Worm (Caenorhabditis elegans) whole organism, L4 larva: Measurements from ENCODE around the gene asp-3.
A peak's percentile ranks its signal among the peaks of the same experiment; 100 is the strongest.

Experiments
- F10B5.3 ChIP-seq: sonication (generic microtip); optimal IDR thresholded peaks from 2 replicates; lab custom pipeline; 2016; ENCODE audit warnings: mild to moderate bottlenecking, missing genetic modification characterization, missing compliant biosample characterization
- F37D6.2 ChIP-seq: sonication (generic microtip); optimal IDR thresholded peaks from 2 replicates; lab custom pipeline; 2016; ENCODE audit warnings: mild to moderate bottlenecking, missing genetic modification characterization, missing compliant biosample characterization
- T26A8.4 ChIP-seq: fragments of 200-800 bp; sonication (Bioruptor generic); IDR thresholded peaks from 2 replicates; pipeline ENCODE4 v1.3.6; 2022; ENCODE audit warnings: missing genetic modification characterization, missing compliant biosample characterization
- Y48G9A.11 ChIP-seq: fragments of 200-800 bp; sonication (Bioruptor generic); IDR thresholded peaks from 2 replicates; pipeline ENCODE4 v1.3.6; 2022; ENCODE audit warnings: missing genetic modification reagents, missing genetic modification characterization, missing compliant biosample characterization
- Y5F2A.4 ChIP-seq: fragments of 200-800 bp; sonication (Bioruptor generic); optimal IDR thresholded peaks from 2 replicates; lab custom pipeline; 2018; ENCODE audit warnings: mild to moderate bottlenecking, missing genetic modification characterization, missing compliant biosample characterization
- Y75B8A.6 ChIP-seq: fragments of 200-800 bp; sonication (Bioruptor generic); IDR thresholded peaks from 2 replicates; pipeline ENCODE4 v1.3.6; 2022; ENCODE audit warnings: missing genetic modification reagents, missing genetic modification characterization, missing compliant biosample characterization
- ZK337.2 ChIP-seq: fragments of 200-800 bp; sonication (Bioruptor generic); IDR thresholded peaks from 2 replicates; pipeline ENCODE4 v1.3.6; 2022; ENCODE audit warnings: missing genetic modification reagents, missing genetic modification characterization, missing compliant biosample characterization
- aha-1 ChIP-seq: fragments of 150-350 bp; peaks from one replicate; lab custom pipeline; 2014; ENCODE audit warnings: missing biosample characterization, missing genetic modification characterization
- attf-4 ChIP-seq: sonication (generic microtip); optimal IDR thresholded peaks from 3 replicates; lab custom pipeline; 2017; ENCODE audit warnings: missing biosample characterization, missing genetic modification characterization
- ceh-20 ChIP-seq: fragments of 200-800 bp; sonication (Bioruptor generic); IDR thresholded peaks from 2 replicates; pipeline ENCODE4 v1.3.6; 2022; ENCODE audit warnings: missing genetic modification reagents, missing genetic modification characterization, missing compliant biosample characterization
- ceh-28 ChIP-seq: fragments of 150-350 bp; optimal IDR thresholded peaks from 2 replicates; lab custom pipeline; 2014; ENCODE audit warnings: missing biosample characterization, missing genetic modification reagents, missing genetic modification characterization
- ceh-32 ChIP-seq: sonication (generic microtip); optimal IDR thresholded peaks from 2 replicates; lab custom pipeline; 2016; ENCODE audit warnings: mild to moderate bottlenecking, missing genetic modification characterization, missing compliant biosample characterization; ENCODE audit not compliant: poor library complexity
- ceh-82 ChIP-seq: sonication (generic microtip); optimal IDR thresholded peaks from 2 replicates; lab custom pipeline; 2017; ENCODE audit warnings: missing biosample characterization, missing genetic modification characterization
- ces-1 ChIP-seq: fragments of 150-350 bp; sonication (generic microtip); optimal IDR thresholded peaks from 4 replicates; lab custom pipeline; 2014; ENCODE audit warnings: missing biosample characterization, missing genetic modification reagents, missing genetic modification characterization
- ctbp-1 ChIP-seq: fragments of 200-800 bp; sonication (Bioruptor generic); IDR thresholded peaks from 2 replicates; pipeline ENCODE4 v1.3.6; 2022; ENCODE audit warnings: missing genetic modification reagents, missing genetic modification characterization, missing compliant biosample characterization
- daf-16 ChIP-seq, 3 experiments: sonication (generic microtip); optimal IDR thresholded peaks; 2 replicates each; lab custom pipeline; 2016 to 2017; ENCODE audit warnings: missing genetic modification characterization in 3 of 3, missing genetic modification reagents in 3 of 3, mild to moderate bottlenecking in 2 of 3, missing compliant biosample characterization in 2 of 3, missing biosample characterization in 1 of 3, moderate library complexity in 1 of 3
- daf-8 ChIP-seq: fragments of 200-800 bp; sonication (Bioruptor generic); IDR thresholded peaks from 2 replicates; pipeline ENCODE4 v1.3.6; 2022; ENCODE audit warnings: missing genetic modification characterization, missing compliant biosample characterization
- dmd-9 ChIP-seq: fragments of 200-800 bp; sonication (Bioruptor generic); IDR thresholded peaks from 2 replicates; pipeline ENCODE4 v1.3.6; 2022; ENCODE audit warnings: missing genetic modification reagents, missing genetic modification characterization, missing compliant biosample characterization
- duxl-1 ChIP-seq: sonication (generic microtip); optimal IDR thresholded peaks from 2 replicates; lab custom pipeline; 2016; ENCODE audit warnings: mild to moderate bottlenecking, missing genetic modification characterization, moderate library complexity, missing compliant biosample characterization; ENCODE audit not compliant: poor library complexity
- egl-27 ChIP-seq: sonication (generic microtip); optimal IDR thresholded peaks from 3 replicates; lab custom pipeline; 2017; ENCODE audit warnings: missing biosample characterization, missing genetic modification reagents, missing genetic modification characterization
- gei-8 ChIP-seq: fragments of 200-800 bp; sonication (Bioruptor generic); optimal IDR thresholded peaks from 2 replicates; lab custom pipeline; 2018; ENCODE audit warnings: mild to moderate bottlenecking, missing genetic modification characterization, missing compliant biosample characterization
- hif-1 ChIP-seq, 2 experiments: sonication (generic microtip); optimal IDR thresholded peaks; 2 replicates each; lab custom pipeline; 2016 to 2017; ENCODE audit warnings: missing compliant biosample characterization in 2 of 2, missing genetic modification characterization in 2 of 2, missing genetic modification reagents in 2 of 2, missing genotype in 2 of 2, mild to moderate bottlenecking in 1 of 2
- hlh-11 ChIP-seq: fragments of 200-800 bp; sonication (Bioruptor generic); optimal IDR thresholded peaks from 2 replicates; lab custom pipeline; 2018; ENCODE audit warnings: mild to moderate bottlenecking, missing genetic modification characterization, missing compliant biosample characterization
- lim-7 ChIP-seq: fragments of 200-800 bp; sonication (Bioruptor generic); IDR thresholded peaks from 2 replicates; pipeline ENCODE4 v1.3.6; 2022; ENCODE audit warnings: missing genetic modification characterization, missing compliant biosample characterization
- lin-1 ChIP-seq: fragments of 200-800 bp; sonication (Bioruptor generic); IDR thresholded peaks from 2 replicates; pipeline ENCODE4 v1.3.6; 2022; ENCODE audit warnings: missing genetic modification reagents, missing genetic modification characterization, missing compliant biosample characterization
- lin-13 ChIP-seq: fragments of 150-350 bp; optimal IDR thresholded peaks from 2 replicates; lab custom pipeline; 2014; ENCODE audit warnings: missing biosample characterization, missing genetic modification reagents, missing genetic modification characterization
- madf-5 ChIP-seq, 2 experiments: fragments of 200-800 bp; sonication (Bioruptor generic); IDR thresholded peaks; 2 replicates each; pipeline ENCODE4 v1.3.6; 2022; ENCODE audit warnings: missing compliant biosample characterization in 2 of 2, missing genetic modification characterization in 2 of 2
- mdt-29 ChIP-seq: fragments of 200-800 bp; sonication (Bioruptor generic); IDR thresholded peaks from 2 replicates; pipeline ENCODE4 v1.3.6; 2022; ENCODE audit warnings: missing genetic modification reagents, missing genetic modification characterization, missing compliant biosample characterization
- mep-1 ChIP-seq: fragments of 150-350 bp; sonication (generic microtip); optimal IDR thresholded peaks from 3 replicates; lab custom pipeline; 2014; ENCODE audit warnings: missing biosample characterization, missing genetic modification characterization
- mes-2 ChIP-seq: sonication (generic microtip); optimal IDR thresholded peaks from 2 replicates; lab custom pipeline; 2016; ENCODE audit warnings: missing genotype, mild to moderate bottlenecking, missing genetic modification characterization, missing compliant biosample characterization; ENCODE audit not compliant: poor library complexity, severe bottlenecking
- mxl-2 ChIP-seq: fragments of 200-800 bp; sonication (Bioruptor generic); conservative IDR thresholded peaks from 2 replicates; pipeline ENCODE4 v1.3.6; 2022; ENCODE audit warnings: missing genetic modification reagents, missing genetic modification characterization, missing compliant biosample characterization
- nhr-102 ChIP-seq: sonication (generic microtip); optimal IDR thresholded peaks from 2 replicates; lab custom pipeline; 2016; ENCODE audit warnings: mild to moderate bottlenecking, missing genetic modification characterization, moderate library complexity, missing compliant biosample characterization
- nhr-11 ChIP-seq: fragments of 150-350 bp; optimal IDR thresholded peaks from 2 replicates; lab custom pipeline; 2014; ENCODE audit warnings: missing biosample characterization, missing genetic modification characterization
- nhr-111 ChIP-seq: fragments of 200-800 bp; sonication (Bioruptor generic); optimal IDR thresholded peaks from 2 replicates; lab custom pipeline; 2018; ENCODE audit warnings: mild to moderate bottlenecking, missing genetic modification characterization, missing compliant biosample characterization
- nhr-25 ChIP-seq: sonication (generic microtip); optimal IDR thresholded peaks from 2 replicates; lab custom pipeline; 2017; ENCODE audit warnings: missing genetic modification characterization, mild to moderate bottlenecking, missing compliant biosample characterization, antibody characterized with exemption, moderate library complexity, borderline replicate concordance; ENCODE audit not compliant: insufficient read depth
- nhr-28 ChIP-seq: fragments of 150-350 bp; optimal IDR thresholded peaks from 2 replicates; lab custom pipeline; 2014; ENCODE audit warnings: missing biosample characterization, missing genetic modification characterization
- nhr-48 ChIP-seq: sonication (generic microtip); optimal IDR thresholded peaks from 2 replicates; lab custom pipeline; 2016; ENCODE audit warnings: mild to moderate bottlenecking, missing genetic modification characterization, missing compliant biosample characterization
- nhr-6 ChIP-seq: fragments of 150-350 bp; optimal IDR thresholded peaks from 2 replicates; lab custom pipeline; 2014; ENCODE audit warnings: missing biosample characterization, missing genetic modification characterization
- nhr-77 ChIP-seq: fragments of 150-350 bp; optimal IDR thresholded peaks from 2 replicates; lab custom pipeline; 2014; ENCODE audit warnings: missing biosample characterization, missing genetic modification characterization
- php-3 ChIP-seq: fragments of 200-800 bp; sonication (Bioruptor generic); IDR thresholded peaks from 2 replicates; pipeline ENCODE4 v1.3.6; 2022; ENCODE audit warnings: missing genetic modification reagents, missing genetic modification characterization, missing compliant biosample characterization
- rbr-2 ChIP-seq: sonication (generic microtip); optimal IDR thresholded peaks from 2 replicates; lab custom pipeline; 2016; ENCODE audit warnings: missing genotype, missing genetic modification characterization, missing compliant biosample characterization
- snpc-4 ChIP-seq: fragments of 150-350 bp; optimal IDR thresholded peaks from 2 replicates; lab custom pipeline; 2014; ENCODE audit warnings: missing biosample characterization, missing genetic modification characterization
- tra-1 ChIP-seq: fragments of 200-800 bp; sonication (Bioruptor generic); IDR thresholded peaks from 2 replicates; pipeline ENCODE4 v1.3.6; 2022; ENCODE audit warnings: missing genetic modification reagents, missing genetic modification characterization, missing compliant biosample characterization
- unc-130 ChIP-seq: sonication (generic microtip); optimal IDR thresholded peaks from 2 replicates; lab custom pipeline; 2016; ENCODE audit warnings: missing genetic modification reagents, missing genetic modification characterization, missing compliant biosample characterization
- vab-7 ChIP-seq: fragments of 200-800 bp; sonication (Bioruptor generic); IDR thresholded peaks from 2 replicates; pipeline ENCODE4 v1.3.6; 2022; ENCODE audit warnings: missing genetic modification reagents, missing genetic modification characterization, missing compliant biosample characterization
- zag-1 ChIP-seq: fragments of 150-350 bp; optimal IDR thresholded peaks from 2 replicates; lab custom pipeline; 2014; ENCODE audit warnings: missing biosample characterization, missing genetic modification characterization
- zfp-2 ChIP-seq: sonication (generic microtip); optimal IDR thresholded peaks from 2 replicates; lab custom pipeline; 2016; ENCODE audit warnings: mild to moderate bottlenecking, missing genetic modification characterization, missing compliant biosample characterization
- zfp-3 ChIP-seq: fragments of 200-800 bp; sonication (Bioruptor generic); conservative IDR thresholded peaks from 2 replicates; pipeline ENCODE4 v1.3.6; 2022; ENCODE audit warnings: missing genetic modification reagents, missing genetic modification characterization, missing compliant biosample characterization
- zip-11 ChIP-seq: fragments of 200-800 bp; sonication (Bioruptor generic); IDR thresholded peaks from 2 replicates; pipeline ENCODE4 v1.3.6; 2022; ENCODE audit warnings: missing genetic modification characterization, missing compliant biosample characterization
- zip-2 ChIP-seq: fragments of 150-350 bp; optimal IDR thresholded peaks from 2 replicates; lab custom pipeline; 2014; ENCODE audit warnings: missing biosample characterization, missing genetic modification characterization

asp-3 gene

DNA sequence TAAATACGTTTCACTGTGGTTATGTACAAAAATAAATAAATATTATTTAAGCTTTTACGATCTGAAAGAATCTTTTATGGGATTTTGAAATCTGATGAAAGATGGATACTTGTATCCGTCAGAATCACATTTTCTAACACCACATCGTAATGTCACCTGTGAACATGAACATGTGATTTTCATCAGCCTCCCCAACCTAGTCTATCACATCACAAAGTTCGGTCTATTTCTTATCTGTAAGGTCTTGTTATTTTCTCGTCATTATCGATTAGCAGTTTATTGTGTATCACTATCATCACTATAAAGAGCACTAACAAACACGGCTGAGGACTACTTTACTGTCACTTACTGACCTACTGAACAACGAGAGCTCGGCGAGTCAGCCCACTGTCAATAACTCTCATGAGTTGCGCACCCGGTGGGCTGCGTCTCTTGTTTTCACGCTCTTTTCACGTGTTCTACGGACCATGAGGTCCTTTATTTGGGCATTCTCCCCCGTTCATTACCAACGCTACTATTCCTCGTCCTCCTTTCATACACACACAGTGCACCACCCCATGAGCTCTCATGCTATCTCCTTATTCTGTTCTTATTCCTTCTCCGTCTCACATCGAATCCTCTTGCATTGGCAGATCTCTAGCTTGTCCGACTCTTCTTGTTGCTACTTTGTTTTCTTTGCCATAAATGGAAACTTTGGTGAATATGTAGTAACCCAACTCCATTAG is 16.4 kb downstream of the asp-3 start (continued):
- TF ChIP-seq unc-130 (GFP tag; lab: Kevin White, UChicago) = no peak
- 0 out of 2 replicates have a peak, but pooled peaks have one; percentile 24 for TF ChIP-seq T26A8.4
- no peak for TF ChIP-seq snpc-4 (tag; lab: Kevin White, UChicago)
- TF ChIP-seq mep-1 = no peak
- TF ChIP-seq duxl-1 (tag; lab: Kevin White, UChicago) = no peak
- TF ChIP-seq nhr-11 (tag; lab: Kevin White, UChicago) = peak; percentile 33
- no peak for TF ChIP-seq zfp-3 (GFP tag; lab: Robert Waterston, UW)
- TF ChIP-seq php-3 (GFP tag; lab: Robert Waterston, UW) = 0 out of 2 replicates have a peak, but pooled peaks have one; percentile 7
- no peak for TF ChIP-seq nhr-25 (tag; lab: Kevin White, UChicago)
- TF ChIP-seq ceh-32 (tag; lab: Kevin White, UChicago) = no peak
- peak; percentile 6 for TF ChIP-seq nhr-77 (tag; lab: Kevin White, UChicago)
- no peak for TF ChIP-seq ceh-20 (GFP tag; lab: Robert Waterston, UW)
- no peak for TF ChIP-seq vab-7
- no peak for TF ChIP-seq egl-27
- peak; percentile 28 for TF ChIP-seq aha-1 (tag; lab: Kevin White, UChicago)
- TF ChIP-seq rbr-2 = no peak
- no peak for TF ChIP-seq lin-1 (GFP tag; lab: Robert Waterston, UW)
- TF ChIP-seq daf-16 (GFP tag; optimal IDR thresholded peaks at IDR 0.05; lab: Kevin White, UChicago) = no peak
- peak; percentile 83 for TF ChIP-seq daf-16 (tag; optimal IDR thresholded peaks at IDR 0.05; lab: Kevin White, UChicago)
- TF ChIP-seq zip-11 (GFP tag; lab: Robert Waterston, UW) = no peak
- TF ChIP-seq zag-1 (tag; lab: Kevin White, UChicago) = no peak
- no peak for TF ChIP-seq dmd-9 (GFP tag; lab: Robert Waterston, UW)
- TF ChIP-seq gei-8 (GFP tag; lab: Kevin White, UChicago) = no peak
- no peak for TF ChIP-seq F37D6.2
- peak; percentile 16 for TF ChIP-seq mes-2 (tag; lab: Kevin White, UChicago)
- no peak for TF ChIP-seq ZK337.2
- TF ChIP-seq nhr-111 (GFP tag; lab: Kevin White, UChicago) = no peak
- TF ChIP-seq F10B5.3 = no peak
- no peak for TF ChIP-seq daf-8 (GFP tag; lab: Robert Waterston, UW)
- TF ChIP-seq Y75B8A.6 (GFP tag; lab: Robert Waterston, UW) = no peak
- TF ChIP-seq ceh-28 (tag; lab: Kevin White, UChicago) = no peak
- no peak for TF ChIP-seq hif-1 (tag; optimal IDR thresholded peaks at IDR 0.05; lab: Kevin White, UChicago)
- no peak for TF ChIP-seq zip-2 (tag; lab: Kevin White, UChicago)
- no peak for TF ChIP-seq lin-13 (GFP tag; lab: Kevin White, UChicago)
- peak; percentile 75; the same call in 1 of the 2 replicates for TF ChIP-seq mxl-2 (GFP tag; lab: Robert Waterston, UW)
- TF ChIP-seq tra-1 (GFP tag; lab: Robert Waterston, UW) = peak; percentile 39; the same call in 1 of the 2 replicates
- TF ChIP-seq attf-4 = no peak
- no peak for TF ChIP-seq Y5F2A.4 (GFP tag; lab: Kevin White, UChicago)
- TF ChIP-seq hlh-11 (tag; lab: Kevin White, UChicago) = peak; percentile 70
- no peak for TF ChIP-seq ceh-82 (tag; lab: Kevin White, UChicago)
- no peak for TF ChIP-seq nhr-6 (tag; lab: Kevin White, UChicago)
- TF ChIP-seq nhr-48 = peak; percentile 36
- TF ChIP-seq mdt-29 (GFP tag; lab: Robert Waterston, UW) = no peak
- no peak for TF ChIP-seq ces-1 (GFP tag; lab: Kevin White, UChicago)
- no peak for TF ChIP-seq madf-5 (GFP tag; IDR thresholded peaks at IDR 0.05; lab: Robert Waterston, UW)
- no peak for TF ChIP-seq ctbp-1 (GFP tag; lab: Robert Waterston, UW)
- TF ChIP-seq nhr-102 (tag; lab: Kevin White, UChicago) = peak; percentile 5
- TF ChIP-seq nhr-28 = peak; percentile 85
- no peak for TF ChIP-seq lim-7 (GFP tag; lab: Robert Waterston, UW)
- TF ChIP-seq Y48G9A.11 = no peak
- TF ChIP-seq zfp-2 (tag; lab: Kevin White, UChicago) = no peak
